Worm (Caenorhabditis elegans) whole organism, young adult: ENCODE measurements around the gene srh-80.
"Not testable (repeated sequence)": the region's sequence is repeated elsewhere in the genome, so short reads cannot be mapped to it uniquely, and the experiment has no call there.

Source experiments
- F22D6.2 ChIP-seq: sonication (generic microtip); optimal IDR thresholded peaks from 2 replicates; lab custom pipeline; 2016; ENCODE audit warnings: mild to moderate bottlenecking, missing genetic modification characterization, missing compliant biosample characterization
- F49E8.2 ChIP-seq: sonication (generic microtip); optimal IDR thresholded peaks from 3 replicates; lab custom pipeline; 2017; ENCODE audit warnings: missing genetic modification characterization, mild to moderate bottlenecking, missing compliant biosample characterization, antibody characterized with exemption, moderate library complexity; ENCODE audit not compliant: insufficient read depth
- Y56A3A.18 ChIP-seq: fragments of 200-800 bp; sonication (Bioruptor generic); IDR thresholded peaks from 2 replicates; pipeline ENCODE4 v1.3.6; 2022; ENCODE audit warnings: missing genetic modification reagents, missing genetic modification characterization, missing compliant biosample characterization
- attf-3 ChIP-seq: fragments of 200-800 bp; sonication (Bioruptor generic); conservative IDR thresholded peaks from 2 replicates; pipeline ENCODE4 v1.3.6; 2022; ENCODE audit warnings: missing genetic modification reagents, missing genetic modification characterization, missing compliant biosample characterization
- attf-6 ChIP-seq: fragments of 200-800 bp; sonication (Bioruptor generic); IDR thresholded peaks from 2 replicates; pipeline ENCODE4 v1.3.6; 2022; ENCODE audit warnings: missing genetic modification reagents, missing genetic modification characterization, missing compliant biosample characterization
- egrh-3 ChIP-seq: fragments of 200-800 bp; sonication (Bioruptor generic); IDR thresholded peaks from 2 replicates; pipeline ENCODE4 v1.3.6; 2022; ENCODE audit warnings: missing genetic modification reagents, missing genetic modification characterization, missing compliant biosample characterization
- ets-4 ChIP-seq: fragments of 200-800 bp; sonication (Bioruptor generic); optimal IDR thresholded peaks from 2 replicates; lab custom pipeline; 2018; ENCODE audit warnings: mild to moderate bottlenecking, missing genetic modification characterization, missing compliant biosample characterization
- hmg-1.2 ChIP-seq: fragments of 200-800 bp; sonication (Bioruptor generic); IDR thresholded peaks from 2 replicates; pipeline ENCODE4 v1.3.6; 2022; ENCODE audit warnings: missing genetic modification reagents, missing genetic modification characterization, missing compliant biosample characterization
- mes-4 ChIP-seq: sonication (generic microtip); optimal IDR thresholded peaks from 2 replicates; lab custom pipeline; 2016; ENCODE audit warnings: missing genotype, missing genetic modification characterization, missing compliant biosample characterization
- pha-4 ChIP-seq: fragments of 150-350 bp; sonication (generic microtip); optimal IDR thresholded peaks from 2 replicates; lab custom pipeline; 2014; ENCODE audit warnings: missing biosample characterization, missing genetic modification reagents, missing genetic modification characterization
- rcor-1 ChIP-seq: fragments of 200-800 bp; sonication (Bioruptor generic); IDR thresholded peaks from 2 replicates; pipeline ENCODE4 v1.3.6; 2022; ENCODE audit warnings: missing genetic modification reagents, missing genetic modification characterization, missing compliant biosample characterization
- unc-62 ChIP-seq: fragments of 150-350 bp; optimal IDR thresholded peaks from 2 replicates; lab custom pipeline; 2014; ENCODE audit warnings: missing biosample characterization, missing genetic modification reagents, missing genetic modification characterization

ce11 chrV:265062-265963 lies 45.6 kb downstream of the srh-80 start:
- TF ChIP-seq pha-4 (tag; lab: Kevin White, UChicago); rcor-1 (GFP tag; lab: Robert Waterston, UW); attf-3 (GFP tag; lab: Robert Waterston, UW); unc-62 (GFP tag; lab: Kevin White, UChicago); F49E8.2 (tag; lab: Kevin White, UChicago); F22D6.2 (tag; lab: Kevin White, UChicago); hmg-1.2; Y56A3A.18; ets-4 (GFP tag; lab: Kevin White, UChicago); egrh-3 (GFP tag; lab: Robert Waterston, UW); attf-6 (GFP tag; lab: Robert Waterston, UW); mes-4 (tag; lab: Kevin White, UChicago): not testable (repeated sequence)
